Worm (Caenorhabditis elegans) whole organism, late embryonic: ENCODE data around the gene pmp-5.

ENCODE experiments used
- dve-1 ChIP-seq: sonication (generic microtip); optimal IDR thresholded peaks from 2 replicates; lab custom pipeline; 2017; ENCODE audit warnings: antibody characterized with exemption, mild to moderate bottlenecking, missing genetic modification characterization, missing compliant biosample characterization
- elt-4 ChIP-seq: sonication (generic microtip); optimal IDR thresholded peaks from 2 replicates; lab custom pipeline; 2016; ENCODE audit warnings: missing genetic modification characterization, missing compliant biosample characterization
- lim-6 ChIP-seq: sonication (generic microtip); optimal IDR thresholded peaks from 2 replicates; lab custom pipeline; 2016; ENCODE audit warnings: missing genetic modification characterization, missing compliant biosample characterization
- mec-3 ChIP-seq: sonication (generic microtip); optimal IDR thresholded peaks from 2 replicates; lab custom pipeline; 2016; ENCODE audit warnings: borderline replicate concordance, missing genetic modification characterization, missing compliant biosample characterization
- npax-4 ChIP-seq: sonication (generic microtip); optimal IDR thresholded peaks from 2 replicates; lab custom pipeline; 2016; ENCODE audit warnings: missing genetic modification characterization, missing compliant biosample characterization
- pha-4 ChIP-seq: fragments of 150-350 bp; optimal IDR thresholded peaks from 2 replicates; lab custom pipeline; 2018; ENCODE audit warnings: missing biosample characterization, missing genetic modification reagents, missing genetic modification characterization
- pqm-1 ChIP-seq: sonication (generic microtip); optimal IDR thresholded peaks from 2 replicates; lab custom pipeline; 2016; ENCODE audit warnings: missing genetic modification characterization, missing compliant biosample characterization
- sdc-2 ChIP-seq: sonication (generic microtip); optimal IDR thresholded peaks from 2 replicates; lab custom pipeline; 2016; ENCODE audit warnings: missing genotype, missing genetic modification characterization, missing compliant biosample characterization
- sox-4 ChIP-seq: sonication (generic microtip); optimal IDR thresholded peaks from 2 replicates; lab custom pipeline; 2017; ENCODE audit warnings: mild to moderate bottlenecking, missing genetic modification characterization, inconsistent platforms, missing compliant biosample characterization
- tbx-7 ChIP-seq: sonication (generic microtip); optimal IDR thresholded peaks from 2 replicates; lab custom pipeline; 2016; ENCODE audit warnings: missing genotype, missing genetic modification characterization, missing compliant biosample characterization
- ttx-3 ChIP-seq: sonication (generic microtip); optimal IDR thresholded peaks from 2 replicates; lab custom pipeline; 2016; ENCODE audit warnings: missing genetic modification reagents, missing genetic modification characterization, missing compliant biosample characterization
- unc-55 ChIP-seq: sonication (generic microtip); optimal IDR thresholded peaks from 2 replicates; lab custom pipeline; 2017; ENCODE audit warnings: missing biosample characterization, missing genetic modification reagents, missing genetic modification characterization
- ztf-16 ChIP-seq: sonication (generic microtip); optimal IDR thresholded peaks from 2 replicates; lab custom pipeline; 2017; ENCODE audit warnings: missing genetic modification characterization, missing compliant biosample characterization

DNA sequence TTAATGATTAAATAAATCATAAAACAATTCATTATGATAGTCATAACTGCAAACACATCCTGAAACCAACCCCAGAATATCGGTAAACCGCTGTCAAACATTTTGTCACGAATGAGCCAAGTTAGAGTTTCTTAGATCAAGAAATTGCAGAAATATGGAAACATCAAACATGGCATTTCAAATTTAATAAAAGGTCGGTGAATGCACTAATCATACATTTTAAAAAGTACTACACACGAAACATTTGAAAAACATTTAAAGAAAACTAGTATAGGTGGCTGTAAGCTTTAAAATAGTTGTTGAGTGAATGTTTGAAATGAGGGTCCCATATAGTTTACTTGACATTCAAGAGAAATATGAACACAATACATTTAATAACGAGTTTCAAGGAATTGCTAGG lies 3.1 kb upstream of the pmp-5 start, which contains the start of gene str-180:
- no peak for TF ChIP-seq pqm-1
- no peak for TF ChIP-seq sdc-2 (tag; lab: Kevin White, UChicago)
- TF ChIP-seq pha-4 (tag; lab: Kevin White, UChicago) = no peak
- TF ChIP-seq mec-3 (tag; lab: Kevin White, UChicago) = no peak
- no peak for TF ChIP-seq sox-4 (tag; lab: Kevin White, UChicago)
- TF ChIP-seq unc-55 (GFP tag; lab: Kevin White, UChicago) = no peak
- TF ChIP-seq ttx-3 (tag; lab: Kevin White, UChicago) = no peak
- TF ChIP-seq ztf-16 = no peak
- TF ChIP-seq npax-4 (tag; lab: Kevin White, UChicago) = no peak
- no peak for TF ChIP-seq elt-4 (tag; lab: Kevin White, UChicago)
- TF ChIP-seq lim-6 (tag; lab: Kevin White, UChicago) = no peak
- TF ChIP-seq tbx-7 (tag; lab: Kevin White, UChicago) = no peak
- no peak for TF ChIP-seq dve-1 (tag; lab: Kevin White, UChicago)
